In the genomic region with DNA sequence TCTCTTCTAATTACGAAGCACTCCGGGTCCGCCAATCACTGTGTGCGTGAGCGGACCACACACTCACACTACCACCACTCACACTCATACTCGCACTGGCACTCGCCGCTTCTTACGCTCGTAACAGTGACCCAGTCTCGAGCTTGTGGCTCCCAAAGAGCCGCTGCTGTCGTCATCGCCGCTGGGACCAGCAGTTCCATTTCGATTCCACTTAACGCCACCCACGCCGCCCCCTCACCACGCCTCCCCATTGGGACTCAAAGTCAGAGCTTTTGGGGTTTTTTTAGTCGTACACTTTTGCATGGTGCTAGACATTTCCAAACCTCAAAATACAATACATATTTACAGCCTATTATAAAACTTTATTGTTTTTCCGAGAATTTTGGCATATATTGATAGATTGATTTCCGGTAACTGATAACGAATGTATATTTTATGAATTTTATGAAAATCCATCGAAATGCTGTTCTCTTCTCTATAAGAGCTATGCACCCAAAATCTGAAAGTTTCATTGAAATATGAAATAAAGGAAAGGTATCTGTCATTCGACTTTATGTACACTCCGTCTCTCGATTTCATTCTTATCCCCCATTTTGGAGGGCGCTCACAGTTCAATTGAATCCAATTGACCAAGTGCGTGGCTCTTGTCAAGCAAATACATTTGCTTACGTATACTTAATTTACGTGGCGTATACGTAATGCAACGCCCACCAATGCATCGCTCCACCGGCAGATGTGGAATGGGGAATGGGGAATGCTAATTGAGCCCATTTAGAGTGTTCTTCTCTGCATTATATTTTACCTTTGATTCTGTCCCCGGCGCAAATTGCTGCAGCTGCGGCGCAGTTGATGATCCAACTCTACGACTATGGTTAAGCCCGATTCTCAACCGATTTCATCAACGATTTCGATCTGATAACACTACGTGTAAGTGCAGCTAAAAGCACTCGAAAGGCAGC, we compare ENCODE assay signal across 1 fruit fly cellular context.
TF ChIP-seq lines count a peak whose summit lies in the region.

Gene CG42331, plus strand, starts transcription at position 909 of the 959 bp plus-strand sequence.

TF ChIP-seq in whole organism, embryonic, 481 proteins besides CTCF, POLR2A, EP300 and RAD21 (continued from another document and continues in another):
- TF ChIP-seq croc (GFP tag; conservative IDR thresholded peaks at IDR 0.05; lab: Robert Waterston, UW) (peak; percentile 37; the same call in 2 of the 3 replicates), Chrac-16 (GFP tag; optimal IDR thresholded peaks at IDR 0.05; lab: Kevin White, UChicago) (peak; percentile 1), jing (GFP tag; optimal IDR thresholded peaks at IDR 0.05; lab: Kevin White, UChicago) (peak; percentile 26), CG1647 (GFP tag; optimal IDR thresholded peaks at IDR 0.05; lab: Kevin White, UChicago) (no peak), Elba2 (GFP tag; optimal IDR thresholded peaks at IDR 0.05; lab: Kevin White, UChicago) (no peak), tap (tag; optimal IDR thresholded peaks at IDR 0.05; lab: Kevin White, UChicago) (peak; percentile 42), Mes4 (GFP tag; optimal IDR thresholded peaks at IDR 0.05; lab: Kevin White, UChicago) (no peak), Doc3 (GFP tag; IDR thresholded peaks at IDR 0.05; lab: Robert Waterston, UW; ENCODE audit: partially characterized antibody) (no peak), zen (tag; optimal IDR thresholded peaks at IDR 0.05; lab: Kevin White, UChicago) (no peak), CG6813 (GFP tag; optimal IDR thresholded peaks at IDR 0.05; lab: Kevin White, UChicago) (peak; percentile 38), Blimp-1 (GFP tag; optimal IDR thresholded peaks at IDR 0.05; lab: Kevin White, UChicago) (no peak), Myb (GFP tag; optimal IDR thresholded peaks at IDR 0.05; lab: Kevin White, UChicago) (peak; percentile 21), CG3726 (GFP tag; IDR thresholded peaks at IDR 0.05; lab: Robert Waterston, UW) (no peak), twi (tag; optimal IDR thresholded peaks at IDR 0.05; lab: Kevin White, UChicago) (no peak), Meics (GFP tag; optimal IDR thresholded peaks at IDR 0.05; lab: Kevin White, UChicago) (peak; percentile 63), NC2α (GFP tag; optimal IDR thresholded peaks at IDR 0.05; lab: Kevin White, UChicago) (no peak), CG7556 (GFP tag; optimal IDR thresholded peaks at IDR 0.05; lab: Kevin White, UChicago) (peak; percentile 73), CG18011 (GFP tag; optimal IDR thresholded peaks at IDR 0.05; lab: Kevin White, UChicago) (no peak), bab2 (GFP tag; optimal IDR thresholded peaks at IDR 0.05; lab: Kevin White, UChicago) (peak; percentile 36), CG31388 (GFP tag; optimal IDR thresholded peaks at IDR 0.05; lab: Kevin White, UChicago) (no peak), CG12659 (GFP tag; optimal IDR thresholded peaks at IDR 0.05; lab: Kevin White, UChicago) (peak; percentile 63), mirr (GFP tag; optimal IDR thresholded peaks at IDR 0.05; lab: Kevin White, UChicago) (peak; percentile 24), CG14014 (GFP tag; IDR thresholded peaks at IDR 0.05; lab: Robert Waterston, UW) (no peak), Ets97D (GFP tag; optimal IDR thresholded peaks at IDR 0.05; lab: Kevin White, UChicago) (peak; percentile 14), Hr39 (optimal IDR thresholded peaks at IDR 0.05; lab: Kevin White, UChicago) (no peak), CG17359 (tag; optimal IDR thresholded peaks at IDR 0.05; lab: Kevin White, UChicago) (peak; percentile 57), BtbVII (GFP tag; optimal IDR thresholded peaks at IDR 0.05; lab: Kevin White, UChicago) (peak; percentile 59), Deaf1 (tag; optimal IDR thresholded peaks at IDR 0.05; lab: Kevin White, UChicago) (peak; percentile 23), Stat92E (GFP tag; optimal IDR thresholded peaks at IDR 0.05; lab: Kevin White, UChicago) (no peak), CG16815 (GFP tag; optimal IDR thresholded peaks at IDR 0.05; lab: Kevin White, UChicago) (no peak), lmd (GFP tag; IDR thresholded peaks at IDR 0.05; lab: Robert Waterston, UW) (peak; percentile 50), ham (GFP tag; IDR thresholded peaks at IDR 0.05; lab: Robert Waterston, UW) (no peak), CG10147 (GFP tag; optimal IDR thresholded peaks at IDR 0.05; lab: Kevin White, UChicago) (peak; percentile 59), Gsc (GFP tag; IDR thresholded peaks at IDR 0.05; lab: Robert Waterston, UW) (no peak), pzg (GFP tag; optimal IDR thresholded peaks at IDR 0.05; lab: Kevin White, UChicago) (no peak), CG1602 (GFP tag; optimal IDR thresholded peaks at IDR 0.05; lab: Kevin White, UChicago) (peak; percentile 16), ken (GFP tag; IDR thresholded peaks at IDR 0.05; lab: Robert Waterston, UW) (no peak; the same call in 2 of the 3 replicates), Doc2 (GFP tag; IDR thresholded peaks at IDR 0.05; lab: Robert Waterston, UW) (no peak), gce (GFP tag; IDR thresholded peaks at IDR 0.05; lab: Robert Waterston, UW) (no peak), dysf (GFP tag; IDR thresholded peaks at IDR 0.05; lab: Robert Waterston, UW) (peak; percentile 83), luna (GFP tag; optimal IDR thresholded peaks at IDR 0.05; lab: Kevin White, UChicago) (no peak), Antp (GFP tag; optimal IDR thresholded peaks at IDR 0.05; lab: Kevin White, UChicago) (peak; percentile 39), CG7928 (GFP tag; optimal IDR thresholded peaks at IDR 0.05; lab: Kevin White, UChicago) (no peak), grn (GFP tag; optimal IDR thresholded peaks at IDR 0.05; lab: Kevin White, UChicago) (peak; percentile 2), CG11247 (GFP tag; IDR thresholded peaks at IDR 0.05; lab: Robert Waterston, UW) (no peak), CG2120 (GFP tag; optimal IDR thresholded peaks at IDR 0.05; lab: Kevin White, UChicago) (peak; percentile 78), CG5245 (GFP tag; optimal IDR thresholded peaks at IDR 0.05; lab: Kevin White, UChicago) (peak; percentile 23), eyg (GFP tag; optimal IDR thresholded peaks at IDR 0.05; lab: Kevin White, UChicago) (peak; percentile 33), Awh (GFP tag; IDR thresholded peaks at IDR 0.05; lab: Robert Waterston, UW) (no peak), ewg (GFP tag; optimal IDR thresholded peaks at IDR 0.05; lab: Kevin White, UChicago) (peak; percentile 15), wdn (GFP tag; IDR thresholded peaks at IDR 0.05; lab: Robert Waterston, UW) (no peak), CG4424 (GFP tag; optimal IDR thresholded peaks at IDR 0.05; lab: Kevin White, UChicago) (peak; percentile 52), CG13624 (GFP tag; optimal IDR thresholded peaks at IDR 0.05; lab: Kevin White, UChicago) (peak; percentile 63), CG7987 (GFP tag; optimal IDR thresholded peaks at IDR 0.05; lab: Kevin White, UChicago) (no peak), az2 (GFP tag; optimal IDR thresholded peaks at IDR 0.05; lab: Kevin White, UChicago) (peak; percentile 32), Optix (GFP tag; IDR thresholded peaks at IDR 0.05; lab: Robert Waterston, UW) (no peak), CG8388 (GFP tag; optimal IDR thresholded peaks at IDR 0.05; lab: Kevin White, UChicago) (peak; percentile 43), Dip3 (GFP tag; optimal IDR thresholded peaks at IDR 0.05; lab: Kevin White, UChicago) (peak; percentile 46), CG2889 (GFP tag; IDR thresholded peaks at IDR 0.05; lab: Robert Waterston, UW) (no peak), ems (GFP tag; optimal IDR thresholded peaks at IDR 0.05; lab: Kevin White, UChicago) (peak; percentile 48), exex (tag; optimal IDR thresholded peaks at IDR 0.05; lab: Kevin White, UChicago) (peak; percentile 65), sima (GFP tag; optimal IDR thresholded peaks at IDR 0.05; lab: Kevin White, UChicago) (no peak), Jarid2 (GFP tag; optimal IDR thresholded peaks at IDR 0.05; lab: Kevin White, UChicago) (no peak), CG15011 (GFP tag; optimal IDR thresholded peaks at IDR 0.05; lab: Kevin White, UChicago) (peak; percentile 9), CG8944 (GFP tag; optimal IDR thresholded peaks at IDR 0.05; lab: Kevin White, UChicago) (no peak), TFAM (GFP tag; optimal IDR thresholded peaks at IDR 0.05; lab: Kevin White, UChicago) (no peak), vfl (GFP tag; optimal IDR thresholded peaks at IDR 0.05; lab: Kevin White, UChicago) (no peak), CG10543 (GFP tag; optimal IDR thresholded peaks at IDR 0.05; lab: Kevin White, UChicago) (peak; percentile 85), CG9727 (GFP tag; optimal IDR thresholded peaks at IDR 0.05; lab: Kevin White, UChicago) (peak; percentile 55), Mad (GFP tag; optimal IDR thresholded peaks at IDR 0.05; lab: Kevin White, UChicago) (no peak), cg (GFP tag; optimal IDR thresholded peaks at IDR 0.05; lab: Kevin White, UChicago) (peak; percentile 76), Hmx (GFP tag; optimal IDR thresholded peaks at IDR 0.05; lab: Kevin White, UChicago) (no peak), CG15601 (tag; optimal IDR thresholded peaks at IDR 0.05; lab: Kevin White, UChicago) (peak; percentile 31), shn (GFP tag; optimal IDR thresholded peaks at IDR 0.05; lab: Kevin White, UChicago) (peak; percentile 57), amos (GFP tag; IDR thresholded peaks at IDR 0.05; lab: Robert Waterston, UW; ENCODE audit: partially characterized antibody) (no peak), Dfd (GFP tag; optimal IDR thresholded peaks at IDR 0.05; lab: Kevin White, UChicago) (no peak), CG13894 (tag; optimal IDR thresholded peaks at IDR 0.05; lab: Kevin White, UChicago) (no peak), CG9797 (GFP tag; optimal IDR thresholded peaks at IDR 0.05; lab: Kevin White, UChicago) (no peak), CG10959 (GFP tag; IDR thresholded peaks at IDR 0.05; lab: Robert Waterston, UW) (no peak), pho (GFP tag; optimal IDR thresholded peaks at IDR 0.05; lab: Kevin White, UChicago) (peak; percentile 50), fru (optimal IDR thresholded peaks at IDR 0.05; lab: Kevin White, UChicago) (no peak), CG4730 (GFP tag; IDR thresholded peaks at IDR 0.05; lab: Robert Waterston, UW) (no peak), Dll (GFP tag; IDR thresholded peaks at IDR 0.05; lab: Robert Waterston, UW; ENCODE audit: partially characterized antibody) (no peak), Rfx (GFP tag; IDR thresholded peaks at IDR 0.05; lab: Robert Waterston, UW) (peak; percentile 53; the same call in 1 of the 2 replicates), seq (GFP tag; IDR thresholded peaks at IDR 0.05; lab: Robert Waterston, UW) (peak; percentile 35; the same call in 1 of the 2 replicates), Ada2b (GFP tag; IDR thresholded peaks at IDR 0.05; lab: Robert Waterston, UW) (peak; percentile 45), CG13296 (GFP tag; optimal IDR thresholded peaks at IDR 0.05; lab: Kevin White, UChicago) (peak; percentile 47), CG18764 (GFP tag; optimal IDR thresholded peaks at IDR 0.05; lab: Kevin White, UChicago) (peak; percentile 17), CG9215 (GFP tag; IDR thresholded peaks at IDR 0.05; lab: Robert Waterston, UW) (no peak), CG3163 (GFP tag; optimal IDR thresholded peaks at IDR 0.05; lab: Kevin White, UChicago) (peak; percentile 16), CG12391 (tag; optimal IDR thresholded peaks at IDR 0.05; lab: Kevin White, UChicago) (peak; percentile 46), CG1529 (GFP tag; optimal IDR thresholded peaks at IDR 0.05; lab: Kevin White, UChicago) (no peak), tx (GFP tag; optimal IDR thresholded peaks at IDR 0.05; lab: Kevin White, UChicago) (peak; percentile 11), MESR4 (GFP tag; optimal IDR thresholded peaks at IDR 0.05; lab: Kevin White, UChicago) (no peak), sr (GFP tag; IDR thresholded peaks at IDR 0.05; lab: Robert Waterston, UW) (peak; percentile 66; the same call in 2 of the 3 replicates), klu (GFP tag; IDR thresholded peaks at IDR 0.05; lab: Robert Waterston, UW) (peak; percentile 64), gfzf (GFP tag; optimal IDR thresholded peaks at IDR 0.05; lab: Kevin White, UChicago) (no peak), prd (optimal IDR thresholded peaks at IDR 0.05; lab: Kevin White, UChicago) (no peak), prd (GFP tag; IDR thresholded peaks at IDR 0.05; lab: Robert Waterston, UW) (0 out of 3 replicates have a peak, but pooled peaks have one; percentile 38), Dp (GFP tag; optimal IDR thresholded peaks at IDR 0.05; lab: Kevin White, UChicago) (no peak), sob (GFP tag; IDR thresholded peaks at IDR 0.05; lab: Robert Waterston, UW) (peak; percentile 28; the same call in 1 of the 2 replicates), rib (GFP tag; IDR thresholded peaks at IDR 0.05; lab: Robert Waterston, UW) (no peak), CG17912 (GFP tag; optimal IDR thresholded peaks at IDR 0.05; lab: Kevin White, UChicago) (no peak), zf30C (GFP tag; optimal IDR thresholded peaks at IDR 0.05; lab: Kevin White, UChicago) (no peak), ase (GFP tag; IDR thresholded peaks at IDR 0.05; lab: Robert Waterston, UW) (peak; percentile 63; the same call in 2 of the 3 replicates), caup (GFP tag; optimal IDR thresholded peaks at IDR 0.05; lab: Kevin White, UChicago; ENCODE audit: severe bottlenecking) (peak; percentile 27), ap (GFP tag; IDR thresholded peaks at IDR 0.05; lab: Robert Waterston, UW) (0 out of 2 replicates have a peak, but pooled peaks have one; percentile 30), CG8290 (GFP tag; optimal IDR thresholded peaks at IDR 0.05; lab: Kevin White, UChicago) (no peak), CG8290 (tag; optimal IDR thresholded peaks at IDR 0.05; lab: Kevin White, UChicago) (peak in 1 of 2 experiments; percentile 27), Nf-YC (tag; optimal IDR thresholded peaks at IDR 0.05; lab: Kevin White, UChicago) (peak; percentile 65), MBD-R2 (GFP tag; IDR thresholded peaks at IDR 0.05; lab: Robert Waterston, UW) (peak; percentile 32; the same call in 1 of the 2 replicates), Scr (GFP tag; IDR thresholded peaks at IDR 0.05; lab: Robert Waterston, UW; ENCODE audit: partially characterized antibody) (no peak), CG14860 (GFP tag; IDR thresholded peaks at IDR 0.05; lab: Robert Waterston, UW; ENCODE audit: partially characterized antibody) (no peak), H2.0 (GFP tag; IDR thresholded peaks at IDR 0.05; lab: Robert Waterston, UW) (0 out of 2 replicates have a peak, but pooled peaks have one; percentile 31), Sry-δ (GFP tag; optimal IDR thresholded peaks at IDR 0.05; lab: Kevin White, UChicago) (no peak), Kr (GFP tag; optimal IDR thresholded peaks at IDR 0.05; lab: Kevin White, UChicago) (no peak), HmgD (GFP tag; optimal IDR thresholded peaks at IDR 0.05; lab: Kevin White, UChicago) (no peak), zfh2 (GFP tag; optimal IDR thresholded peaks at IDR 0.05; lab: Kevin White, UChicago) (peak; percentile 28), CG14050 (GFP tag; IDR thresholded peaks at IDR 0.05; lab: Robert Waterston, UW) (peak; percentile 58), CG4404 (GFP tag; IDR thresholded peaks at IDR 0.05; lab: Robert Waterston, UW) (no peak), CG6272 (GFP tag; IDR thresholded peaks at IDR 0.05; lab: Robert Waterston, UW) (no peak)
